Fruit fly (Drosophila melanogaster) whole organism, embryonic: ENCODE data around the gene CG5139.

Experiments
- Aef1 ChIP-seq: fragments of 200-800 bp; sonication (Bioruptor generic); IDR thresholded peaks from 3 replicates; pipeline ENCODE4 v1.3.6; 2022; ENCODE audit warnings: missing biosample characterization, missing genetic modification characterization
- Atf3 ChIP-seq: fragments of 200-800 bp; sonication (Bioruptor generic); optimal IDR thresholded peaks from 3 replicates; lab custom pipeline; 2016; ENCODE audit warnings: missing biosample characterization, missing genetic modification characterization
- CG10267 ChIP-seq: fragments of 200-800 bp; sonication (Bioruptor generic); optimal IDR thresholded peaks from 2 replicates; lab custom pipeline; 2018; ENCODE audit warnings: missing biosample characterization, mild to moderate bottlenecking, missing genetic modification characterization, moderate library complexity
- CG10543 ChIP-seq: fragments of 200-800 bp; sonication (Bioruptor generic); optimal IDR thresholded peaks from 3 replicates; lab custom pipeline; 2017; ENCODE audit warnings: missing biosample characterization, mild to moderate bottlenecking, missing genetic modification characterization, moderate library complexity
- CG10654 ChIP-seq: fragments of 200-800 bp; sonication (Bioruptor generic); optimal IDR thresholded peaks from 2 replicates; lab custom pipeline; 2016; ENCODE audit warnings: missing biosample characterization, missing genetic modification characterization
- CG12236 ChIP-seq: fragments of 200-800 bp; sonication (Bioruptor generic); optimal IDR thresholded peaks from 2 replicates; lab custom pipeline; 2016; ENCODE audit warnings: missing biosample characterization, missing genetic modification characterization
- CG13424 ChIP-seq: fragments of 200-800 bp; sonication (Bioruptor generic); optimal IDR thresholded peaks from 2 replicates; lab custom pipeline; 2019; ENCODE audit warnings: missing biosample characterization, mild to moderate bottlenecking, missing genetic modification characterization, moderate library complexity
- CG13775 ChIP-seq: fragments of 200-800 bp; sonication (Bioruptor generic); optimal IDR thresholded peaks from 3 replicates; lab custom pipeline; 2017; ENCODE audit warnings: missing biosample characterization, mild to moderate bottlenecking, missing genetic modification characterization
- CG15011 ChIP-seq: fragments of 200-800 bp; sonication (Bioruptor generic); optimal IDR thresholded peaks from 3 replicates; lab custom pipeline; 2018; ENCODE audit warnings: missing biosample characterization, mild to moderate bottlenecking, missing genetic modification characterization
- CG15073 ChIP-seq: fragments of 200-800 bp; sonication (Bioruptor generic); optimal IDR thresholded peaks from 2 replicates; lab custom pipeline; 2016; ENCODE audit warnings: missing biosample characterization, missing genetic modification characterization
- CG1647 ChIP-seq: fragments of 200-800 bp; sonication (Bioruptor generic); optimal IDR thresholded peaks from 3 replicates; lab custom pipeline; 2016; ENCODE audit warnings: missing biosample characterization, missing genetic modification characterization
- CG18599 ChIP-seq: fragments of 200-800 bp; sonication (Bioruptor generic); optimal IDR thresholded peaks from 3 replicates; lab custom pipeline; 2017; ENCODE audit warnings: missing biosample characterization, missing genetic modification characterization, mild to moderate bottlenecking, moderate library complexity, missing genetic modification reagents
- CG2202 ChIP-seq: fragments of 200-800 bp; sonication (Bioruptor generic); optimal IDR thresholded peaks from 2 replicates; lab custom pipeline; 2018; ENCODE audit warnings: missing biosample characterization, mild to moderate bottlenecking, missing genetic modification characterization
- CG30020 ChIP-seq: fragments of 200-800 bp; optimal IDR thresholded peaks from 2 replicates; lab custom pipeline; 2019; ENCODE audit warnings: missing biosample characterization, mild to moderate bottlenecking, missing genetic modification characterization, moderate library complexity
- CG32767 ChIP-seq: fragments of 200-800 bp; sonication (Bioruptor generic); IDR thresholded peaks from 2 replicates; pipeline ENCODE4 v1.3.6; 2022; ENCODE audit warnings: missing biosample characterization, missing genetic modification characterization
- CG42726 ChIP-seq: fragments of 200-800 bp; sonication (Bioruptor generic); IDR thresholded peaks from 2 replicates; pipeline ENCODE4 v1.3.6; 2022; ENCODE audit warnings: missing biosample characterization, missing genetic modification characterization; ENCODE audit not compliant: partially characterized antibody
- CG43689 ChIP-seq: fragments of 200-800 bp; sonication (Bioruptor generic); IDR thresholded peaks from 2 replicates; pipeline ENCODE4 v1.3.6; 2022; ENCODE audit warnings: missing biosample characterization, missing genetic modification characterization
- CG6254 ChIP-seq: fragments of 200-800 bp; sonication (Bioruptor generic); optimal IDR thresholded peaks from 3 replicates; lab custom pipeline; 2017; ENCODE audit warnings: mild to moderate bottlenecking, missing biosample characterization, missing genetic modification reagents, missing genetic modification characterization
- CG6813 ChIP-seq: fragments of 200-800 bp; sonication (Bioruptor generic); optimal IDR thresholded peaks from 2 replicates; lab custom pipeline; 2017; ENCODE audit warnings: missing biosample characterization, missing genetic modification characterization, mild to moderate bottlenecking, moderate library complexity, missing genetic modification reagents
- CG7372 ChIP-seq: fragments of 200-800 bp; sonication (Bioruptor generic); IDR thresholded peaks from 2 replicates; pipeline ENCODE4 v1.3.6; 2022; ENCODE audit warnings: missing biosample characterization, missing genetic modification characterization
- CG7839 ChIP-seq: fragments of 200-800 bp; sonication (Bioruptor generic); optimal IDR thresholded peaks from 3 replicates; lab custom pipeline; 2018; ENCODE audit warnings: missing biosample characterization, mild to moderate bottlenecking, missing genetic modification characterization, moderate library complexity
- CG8359 ChIP-seq: fragments of 200-800 bp; sonication (Bioruptor generic); optimal IDR thresholded peaks from 2 replicates; lab custom pipeline; 2017; ENCODE audit warnings: missing biosample characterization, mild to moderate bottlenecking, missing genetic modification characterization, borderline replicate concordance
- CG8944 ChIP-seq: fragments of 200-800 bp; sonication (Bioruptor generic); optimal IDR thresholded peaks from 3 replicates; lab custom pipeline; 2016; ENCODE audit warnings: missing biosample characterization, missing genetic modification characterization
- Dbx ChIP-seq: fragments of 200-800 bp; sonication (Bioruptor generic); IDR thresholded peaks from 3 replicates; pipeline ENCODE4 v1.3.6; 2022; ENCODE audit warnings: missing biosample characterization, missing genetic modification characterization
- Dref ChIP-seq: fragments of 200-800 bp; sonication (Bioruptor generic); IDR thresholded peaks from 2 replicates; pipeline ENCODE4 v1.3.6; 2022; ENCODE audit warnings: missing biosample characterization, missing genetic modification characterization
- E2f1 ChIP-seq: fragments of 200-800 bp; sonication (Bioruptor generic); IDR thresholded peaks from 2 replicates; pipeline ENCODE4 v1.3.6; 2022; ENCODE audit warnings: missing biosample characterization, missing genetic modification characterization
- GATAe ChIP-seq: fragments of 200-800 bp; sonication (Bioruptor generic); conservative IDR thresholded peaks from 2 replicates; pipeline ENCODE4 v1.3.6; 2022; ENCODE audit warnings: missing biosample characterization, missing genetic modification characterization
- HHEX ChIP-seq: fragments of 200-800 bp; sonication (Bioruptor generic); optimal IDR thresholded peaks from 3 replicates; lab custom pipeline; 2017; ENCODE audit warnings: missing biosample characterization, mild to moderate bottlenecking, missing genetic modification characterization, missing genetic modification reagents
- HLH54F ChIP-seq: fragments of 200-800 bp; sonication (Bioruptor generic); optimal IDR thresholded peaks from 3 replicates; lab custom pipeline; 2016; ENCODE audit warnings: missing biosample characterization, missing genetic modification characterization
- Lpt ChIP-seq: fragments of >200 bp; optimal IDR thresholded peaks from 2 replicates; lab custom pipeline; 2018; ENCODE audit warnings: missing biosample characterization, missing genetic modification characterization
- Rfx ChIP-seq: fragments of 200-800 bp; sonication (Bioruptor generic); IDR thresholded peaks from 2 replicates; pipeline ENCODE4 v1.3.6; 2022; ENCODE audit warnings: missing biosample characterization, missing genetic modification characterization
- Sox102F ChIP-seq: fragments of 200-800 bp; sonication (Bioruptor generic); optimal IDR thresholded peaks from 2 replicates; lab custom pipeline; 2018; ENCODE audit warnings: missing biosample characterization, mild to moderate bottlenecking, missing genetic modification characterization, moderate library complexity
- Xrp1 ChIP-seq: fragments of 200-800 bp; sonication (Bioruptor generic); IDR thresholded peaks from 2 replicates; pipeline ENCODE4 v1.3.6; 2022; ENCODE audit warnings: missing biosample characterization, missing genetic modification characterization
- YL-1 ChIP-seq: fragments of 200-800 bp; sonication (Bioruptor generic); optimal IDR thresholded peaks from 3 replicates; lab custom pipeline; 2017; ENCODE audit warnings: missing biosample characterization, mild to moderate bottlenecking, missing genetic modification characterization
- az2 ChIP-seq: fragments of 200-800 bp; sonication (Bioruptor generic); optimal IDR thresholded peaks from 3 replicates; lab custom pipeline; 2016; ENCODE audit warnings: missing biosample characterization, missing genetic modification characterization
- bigmax ChIP-seq: fragments of 200-800 bp; sonication (Bioruptor generic); optimal IDR thresholded peaks from 2 replicates; lab custom pipeline; 2018; ENCODE audit warnings: missing biosample characterization, mild to moderate bottlenecking, missing genetic modification characterization
- bsh ChIP-seq, 2 experiments: fragments of 200-800 bp; sonication (Bioruptor generic); optimal IDR thresholded peaks; 2 replicates each; lab custom pipeline; 2017 to 2018; ENCODE audit warnings: mild to moderate bottlenecking in 2 of 2, missing biosample characterization in 2 of 2, missing genetic modification characterization in 2 of 2, moderate library complexity in 1 of 2
- cad ChIP-seq: fragments of >200 bp; optimal IDR thresholded peaks from 2 replicates; lab custom pipeline; 2017; ENCODE audit warnings: missing biosample characterization, missing genetic modification characterization
- corto ChIP-seq: fragments of 200-800 bp; sonication (Bioruptor generic); optimal IDR thresholded peaks from 2 replicates; lab custom pipeline; 2016; ENCODE audit warnings: missing biosample characterization, mild to moderate bottlenecking, missing genetic modification characterization, moderate library complexity
- dati ChIP-seq: fragments of 200-800 bp; sonication (Bioruptor generic); IDR thresholded peaks from 2 replicates; pipeline ENCODE4 v1.3.6; 2022; ENCODE audit warnings: missing biosample characterization, missing genetic modification characterization
- eyg ChIP-seq: fragments of 200-800 bp; sonication (Bioruptor generic); optimal IDR thresholded peaks from 3 replicates; lab custom pipeline; 2016; ENCODE audit warnings: missing biosample characterization, missing genetic modification characterization
- grau ChIP-seq: fragments of 200-800 bp; optimal IDR thresholded peaks from 3 replicates; lab custom pipeline; 2019; ENCODE audit warnings: missing biosample characterization, mild to moderate bottlenecking, missing genetic modification characterization, moderate library complexity
- ind ChIP-seq: fragments of 200-800 bp; sonication (Bioruptor generic); optimal IDR thresholded peaks from 3 replicates; lab custom pipeline; 2016; ENCODE audit warnings: missing biosample characterization, missing genetic modification characterization
- nau ChIP-seq: fragments of 200-800 bp; sonication (Bioruptor generic); optimal IDR thresholded peaks from 3 replicates; lab custom pipeline; 2017; ENCODE audit warnings: missing biosample characterization, mild to moderate bottlenecking, missing genetic modification characterization, missing genetic modification reagents
- org-1 ChIP-seq: fragments of 200-800 bp; sonication (Bioruptor generic); optimal IDR thresholded peaks from 2 replicates; lab custom pipeline; 2017; ENCODE audit warnings: missing biosample characterization, missing genetic modification characterization
- pho ChIP-seq: fragments of 200-800 bp; sonication (Bioruptor generic); optimal IDR thresholded peaks from 2 replicates; lab custom pipeline; 2016; ENCODE audit warnings: missing biosample characterization, missing genetic modification characterization
- pnt ChIP-seq: fragments of 200-800 bp; sonication (Bioruptor generic); optimal IDR thresholded peaks from 3 replicates; lab custom pipeline; 2016; ENCODE audit warnings: missing biosample characterization, missing genetic modification characterization
- rib ChIP-seq: fragments of 200-800 bp; sonication (Bioruptor generic); IDR thresholded peaks from 2 replicates; pipeline ENCODE4 v1.3.6; 2022; ENCODE audit warnings: missing biosample characterization, missing genetic modification characterization
- sisA ChIP-seq: fragments of 200-800 bp; sonication (Bioruptor generic); IDR thresholded peaks from 2 replicates; pipeline ENCODE4 v1.3.6; 2022; ENCODE audit warnings: missing biosample characterization, missing genetic modification characterization
- slbo ChIP-seq: fragments of 200-800 bp; sonication (Bioruptor generic); IDR thresholded peaks from 2 replicates; pipeline ENCODE4 v1.3.6; 2022; ENCODE audit warnings: missing biosample characterization, missing genetic modification characterization
- sob ChIP-seq: fragments of 200-800 bp; sonication (Bioruptor generic); IDR thresholded peaks from 2 replicates; pipeline ENCODE4 v1.3.6; 2022; ENCODE audit warnings: missing biosample characterization, missing genetic modification characterization
- twi ChIP-seq: fragments of 200-800 bp; optimal IDR thresholded peaks from 2 replicates; lab custom pipeline; 2019; ENCODE audit warnings: missing biosample characterization, mild to moderate bottlenecking, missing genetic modification characterization, moderate library complexity

CG5139 gene

DNA sequence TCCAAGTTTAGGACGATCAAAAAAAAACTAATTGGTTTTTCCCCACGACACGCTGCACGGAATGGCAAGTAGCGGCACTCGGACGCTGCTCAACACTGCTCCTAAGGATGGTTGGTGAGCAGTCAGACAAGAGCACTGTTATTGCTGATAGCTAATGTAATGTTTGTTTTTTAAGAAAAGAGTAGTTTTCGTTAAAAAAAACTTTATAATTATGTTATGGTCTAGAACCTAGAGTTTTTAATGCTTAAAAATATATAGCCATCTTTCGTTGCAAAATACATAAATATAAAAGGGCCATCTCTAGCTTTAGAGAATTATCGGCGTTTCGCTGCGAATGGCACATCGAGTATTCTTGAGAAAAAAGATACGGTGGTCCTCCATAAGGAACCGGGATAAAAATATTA lies 26.4 kb downstream of the CG5139 start, which contains the start of the genes Charon and CG4887 (continued):
- peak; percentile 55 for TF ChIP-seq Dref (GFP tag; lab: Robert Waterston, UW)
- TF ChIP-seq CG13775 (GFP tag; lab: Kevin White, UChicago), result peak; percentile 88
- peak; percentile 81 for TF ChIP-seq az2
- TF ChIP-seq CG8944 (GFP tag; lab: Kevin White, UChicago), result peak; percentile 85
- peak; percentile 80 for TF ChIP-seq pnt (GFP tag; lab: Kevin White, UChicago)
- TF ChIP-seq CG7839 (tag; lab: Kevin White, UChicago), result no peak
- TF ChIP-seq CG1647 (GFP tag; lab: Kevin White, UChicago), result peak; percentile 76
- peak; percentile 77 for TF ChIP-seq E2f1 (GFP tag; lab: Robert Waterston, UW)
- peak; percentile 85 for TF ChIP-seq CG10654 (GFP tag; lab: Kevin White, UChicago)
- peak; percentile 89 for TF ChIP-seq pho (GFP tag; lab: Kevin White, UChicago)
- peak; percentile 51 for TF ChIP-seq CG2202 (tag; lab: Kevin White, UChicago)
- no peak for TF ChIP-seq grau
- peak; percentile 88 for TF ChIP-seq CG10543
- TF ChIP-seq CG15011, result no peak
- TF ChIP-seq Rfx, result peak; percentile 91
- peak; percentile 70 for TF ChIP-seq twi (tag; lab: Kevin White, UChicago)
- no peak for TF ChIP-seq CG43689 (GFP tag; lab: Robert Waterston, UW)
- no peak for TF ChIP-seq CG6813
- TF ChIP-seq org-1 (GFP tag; lab: Kevin White, UChicago), result peak; percentile 51
- peak; percentile 83; the same call in 1 of the 2 replicates for TF ChIP-seq CG7372 (GFP tag; lab: Robert Waterston, UW)
- TF ChIP-seq Sox102F (GFP tag; lab: Kevin White, UChicago), result no peak
- TF ChIP-seq sisA (GFP tag; lab: Robert Waterston, UW), result peak; percentile 87
- peak; percentile 35; the same call in 1 of the 2 replicates for TF ChIP-seq GATAe
- peak in 1 of 2 experiments; percentile 79 for TF ChIP-seq bsh (GFP tag; optimal IDR thresholded peaks at IDR 0.05; lab: Kevin White, UChicago)
- peak; percentile 97 for TF ChIP-seq CG10267 (tag; lab: Kevin White, UChicago)
- no peak for TF ChIP-seq bigmax (GFP tag; lab: Kevin White, UChicago)
- peak; percentile 90 for TF ChIP-seq CG13424
- TF ChIP-seq Dbx (GFP tag; lab: Robert Waterston, UW), result peak; percentile 89
- peak; percentile 76 for TF ChIP-seq Atf3 (GFP tag; lab: Kevin White, UChicago)
- TF ChIP-seq Aef1, result peak; percentile 81
- peak; percentile 86 for TF ChIP-seq Xrp1 (GFP tag; lab: Robert Waterston, UW)
- peak; percentile 49; the same call in 1 of the 2 replicates for TF ChIP-seq CG32767 (GFP tag; lab: Robert Waterston, UW)
- no peak for TF ChIP-seq corto (GFP tag; lab: Kevin White, UChicago)
- no peak for TF ChIP-seq Lpt (GFP tag; lab: Kevin White, UChicago)
- no peak for TF ChIP-seq dati (GFP tag; lab: Robert Waterston, UW)
- no peak for TF ChIP-seq CG8359

DNA sequence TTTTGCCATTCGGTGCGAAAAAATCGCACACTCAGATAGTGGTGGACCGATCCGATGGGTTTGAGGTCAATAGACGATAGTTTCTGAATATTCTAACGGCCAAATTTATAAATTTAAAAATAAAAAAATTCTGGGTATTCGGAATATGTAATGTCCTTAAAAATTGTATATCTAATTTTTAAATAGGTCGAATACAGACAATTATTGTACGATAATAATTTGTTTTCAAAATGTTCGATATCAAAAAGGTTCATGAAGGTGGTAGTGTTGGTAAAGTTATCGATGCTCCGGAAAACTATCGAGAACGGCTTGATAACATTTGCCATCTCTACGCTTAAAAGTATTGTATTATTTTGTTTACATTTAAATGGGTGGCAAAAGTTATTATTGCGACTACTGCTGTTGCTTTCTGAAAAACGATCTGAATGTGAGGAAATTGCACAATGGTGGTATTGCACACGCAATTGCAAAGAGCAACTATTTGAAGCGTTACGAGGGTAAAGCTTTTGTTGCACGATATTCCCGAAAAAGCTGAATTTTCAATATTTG lies 29.1 kb downstream of the CG5139 start, which contains the start of the genes CG31922 and Plap:
Gene CG31922 (plus strand): TSS at position 315 of the 549 bp plus-strand sequence.
Gene Plap (minus strand): TSS at position 499 of the 549 bp plus-strand sequence.
- TF ChIP-seq HLH54F (GFP tag; lab: Kevin White, UChicago), result peak; percentile 75
- peak; percentile 74 for TF ChIP-seq YL-1 (GFP tag; lab: Kevin White, UChicago)
- TF ChIP-seq CG30020, result peak; percentile 68
- no peak for TF ChIP-seq CG12236 (GFP tag; lab: Kevin White, UChicago)
- peak; percentile 75 for TF ChIP-seq ind (GFP tag; lab: Kevin White, UChicago)
- peak; percentile 3 for TF ChIP-seq HHEX
- TF ChIP-seq CG6254 (GFP tag; lab: Kevin White, UChicago), result no peak
- no peak for TF ChIP-seq CG42726
- no peak for TF ChIP-seq cad
- no peak for TF ChIP-seq eyg (GFP tag; lab: Kevin White, UChicago)
- peak; percentile 80 for TF ChIP-seq CG10543
- peak; percentile 84 for TF ChIP-seq rib (GFP tag; lab: Robert Waterston, UW)
- TF ChIP-seq CG18599 (GFP tag; lab: Kevin White, UChicago), result peak; percentile 60
- TF ChIP-seq sob (GFP tag; lab: Robert Waterston, UW), result peak; percentile 73
- no peak for TF ChIP-seq CG15073
- TF ChIP-seq slbo, result peak; percentile 80
- TF ChIP-seq nau, result no peak
